Worm (Caenorhabditis elegans) whole organism, mixed stage, embryonic: ENCODE data around the gene pqn-29.

ENCODE experiments used
- M03D4.4 ChIP-seq: sonication (generic microtip); optimal IDR thresholded peaks from 2 replicates; lab custom pipeline; 2017; ENCODE audit warnings: mild to moderate bottlenecking, missing genetic modification characterization, missing compliant biosample characterization
- bed-3 ChIP-seq: fragments of 200-800 bp; sonication (Bioruptor generic); optimal IDR thresholded peaks from 3 replicates; lab custom pipeline; 2018; ENCODE audit warnings: mild to moderate bottlenecking, missing genetic modification characterization, moderate library complexity, missing compliant biosample characterization
- blmp-1 ChIP-seq: fragments of 150-350 bp; optimal IDR thresholded peaks from 2 replicates; lab custom pipeline; 2014; ENCODE audit warnings: missing biosample characterization, missing genetic modification characterization
- ceh-39 ChIP-seq: fragments of 150-350 bp; optimal IDR thresholded peaks from 2 replicates; lab custom pipeline; 2014; ENCODE audit warnings: missing biosample characterization, missing genetic modification characterization
- ceh-43 ChIP-seq: fragments of 200-800 bp; sonication (Bioruptor generic); optimal IDR thresholded peaks from 2 replicates; lab custom pipeline; 2018; ENCODE audit warnings: mild to moderate bottlenecking, missing genetic modification characterization, moderate library complexity, missing compliant biosample characterization
- ceh-83 ChIP-seq: fragments of 200-800 bp; sonication (Bioruptor generic); optimal IDR thresholded peaks from 2 replicates; lab custom pipeline; 2018; ENCODE audit warnings: mild to moderate bottlenecking, missing genetic modification characterization, missing compliant biosample characterization
- ces-1 ChIP-seq: fragments of 150-350 bp; optimal IDR thresholded peaks from 2 replicates; lab custom pipeline; 2014; ENCODE audit warnings: missing biosample characterization, missing genetic modification reagents, missing genetic modification characterization
- cnd-1 ChIP-seq: fragments of 200-800 bp; sonication (Bioruptor generic); optimal IDR thresholded peaks from 2 replicates; lab custom pipeline; 2018; ENCODE audit warnings: mild to moderate bottlenecking, missing genetic modification characterization, missing compliant biosample characterization
- drap-1 ChIP-seq: fragments of 200-800 bp; sonication (Bioruptor generic); optimal IDR thresholded peaks from 3 replicates; lab custom pipeline; 2018; ENCODE audit warnings: mild to moderate bottlenecking, missing genetic modification characterization, missing compliant biosample characterization
- elt-3 ChIP-seq: fragments of 150-350 bp; optimal IDR thresholded peaks from 2 replicates; lab custom pipeline; 2014; ENCODE audit warnings: missing biosample characterization, missing genetic modification characterization
- flh-1 ChIP-seq: fragments of 200-800 bp; sonication (Bioruptor generic); optimal IDR thresholded peaks from 2 replicates; lab custom pipeline; 2018; ENCODE audit warnings: mild to moderate bottlenecking, missing genetic modification characterization, moderate library complexity, missing compliant biosample characterization
- ham-2 ChIP-seq: fragments of 200-800 bp; sonication (Bioruptor generic); optimal IDR thresholded peaks from 2 replicates; lab custom pipeline; 2018; ENCODE audit warnings: mild to moderate bottlenecking, missing genetic modification characterization, missing compliant biosample characterization
- hlh-1 ChIP-seq: fragments of 150-350 bp; optimal IDR thresholded peaks from 2 replicates; lab custom pipeline; 2014; ENCODE audit warnings: missing biosample characterization, missing genetic modification reagents, missing genetic modification characterization
- lin-13 ChIP-seq: fragments of 150-350 bp; optimal IDR thresholded peaks from 2 replicates; lab custom pipeline; 2014; ENCODE audit warnings: missing biosample characterization, missing genetic modification characterization
- lin-32 ChIP-seq: fragments of 200-800 bp; sonication (Bioruptor generic); optimal IDR thresholded peaks from 2 replicates; lab custom pipeline; 2018; ENCODE audit warnings: mild to moderate bottlenecking, missing genetic modification characterization, missing compliant biosample characterization
- lsy-2 ChIP-seq: fragments of 150-350 bp; optimal IDR thresholded peaks from 2 replicates; lab custom pipeline; 2014; ENCODE audit warnings: missing biosample characterization, missing genetic modification characterization
- mab-5 ChIP-seq: fragments of 150-350 bp; optimal IDR thresholded peaks from 2 replicates; lab custom pipeline; 2014; ENCODE audit warnings: missing biosample characterization, missing genetic modification characterization
- mep-1 ChIP-seq: fragments of 150-350 bp; optimal IDR thresholded peaks from 2 replicates; lab custom pipeline; 2017; ENCODE audit warnings: missing biosample characterization, missing genetic modification reagents, missing genetic modification characterization, inconsistent platforms
- mls-2 ChIP-seq: sonication (generic microtip); optimal IDR thresholded peaks from 2 replicates; lab custom pipeline; 2016; ENCODE audit warnings: mild to moderate bottlenecking, missing genetic modification characterization, moderate library complexity, missing compliant biosample characterization
- nhr-12 ChIP-seq: fragments of 150-350 bp; optimal IDR thresholded peaks from 2 replicates; lab custom pipeline; 2014; ENCODE audit warnings: missing biosample characterization, missing genetic modification characterization
- nhr-2 ChIP-seq: fragments of 150-350 bp; optimal IDR thresholded peaks from 2 replicates; lab custom pipeline; 2014; ENCODE audit warnings: missing biosample characterization, missing genetic modification characterization
- nhr-237 ChIP-seq: fragments of 150-350 bp; optimal IDR thresholded peaks from 2 replicates; lab custom pipeline; 2014; ENCODE audit warnings: missing biosample characterization, missing genetic modification characterization
- nhr-28 ChIP-seq: fragments of 150-350 bp; optimal IDR thresholded peaks from 2 replicates; lab custom pipeline; 2014; ENCODE audit warnings: missing biosample characterization, missing genetic modification characterization
- nhr-76 ChIP-seq: sonication (generic microtip); optimal IDR thresholded peaks from 2 replicates; lab custom pipeline; 2017; ENCODE audit warnings: missing biosample characterization, missing genetic modification characterization
- pha-4 ChIP-seq: fragments of 150-350 bp; optimal IDR thresholded peaks from 2 replicates; lab custom pipeline; 2018; ENCODE audit warnings: missing biosample characterization, missing genetic modification reagents, missing genetic modification characterization
- snpc-4 ChIP-seq: fragments of 150-350 bp; optimal IDR thresholded peaks from 2 replicates; lab custom pipeline; 2014; ENCODE audit warnings: missing biosample characterization, missing genetic modification characterization
- sptf-1 ChIP-seq: sonication (generic microtip); optimal IDR thresholded peaks from 2 replicates; lab custom pipeline; 2017; ENCODE audit warnings: mild to moderate bottlenecking, missing genetic modification characterization, moderate library complexity, missing compliant biosample characterization
- tbx-8 ChIP-seq: fragments of 200-800 bp; sonication (Bioruptor generic); optimal IDR thresholded peaks from 2 replicates; lab custom pipeline; 2018; ENCODE audit warnings: mild to moderate bottlenecking, missing genetic modification characterization, moderate library complexity, missing compliant biosample characterization
- unc-120 ChIP-seq: sonication (generic microtip); optimal IDR thresholded peaks from 2 replicates; lab custom pipeline; 2017; ENCODE audit warnings: missing genetic modification characterization, missing compliant biosample characterization; ENCODE audit not compliant: poor library complexity, severe bottlenecking
- unc-39 ChIP-seq: fragments of 150-350 bp; optimal IDR thresholded peaks from 2 replicates; lab custom pipeline; 2014; ENCODE audit warnings: missing biosample characterization, missing genetic modification characterization
- unc-62 ChIP-seq: fragments of 150-350 bp; optimal IDR thresholded peaks from 2 replicates; lab custom pipeline; 2014; ENCODE audit warnings: missing biosample characterization, missing genetic modification reagents, missing genetic modification characterization
- zip-8 ChIP-seq: fragments of 150-350 bp; optimal IDR thresholded peaks from 2 replicates; lab custom pipeline; 2014; ENCODE audit warnings: missing biosample characterization, missing genetic modification characterization
- ztf-11 ChIP-seq: fragments of 150-350 bp; optimal IDR thresholded peaks from 2 replicates; lab custom pipeline; 2014; ENCODE audit warnings: missing biosample characterization, missing genetic modification characterization

pqn-29 gene

ce11 chrIII:4658384-4658844 lies 12.3 kb upstream of the pqn-29 start, which contains the start of gene cdka-1:
Gene cdka-1, plus strand, starts transcription at chrIII:4658794.
- TF ChIP-seq ces-1 (GFP tag; lab: Kevin White, UChicago) (peak; percentile 16), cnd-1 (tag; lab: Kevin White, UChicago) (no peak)

- TF ChIP-seq unc-39 (tag; lab: Kevin White, UChicago), result no peak
- TF ChIP-seq ces-1 (GFP tag; lab: Kevin White, UChicago), result peak; percentile 75
- no peak for TF ChIP-seq ham-2 (GFP tag; lab: Kevin White, UChicago)
Measured at ce11 chrIII:4657386-4657785, 11.2 kb upstream of the pqn-29 start.

DNA sequence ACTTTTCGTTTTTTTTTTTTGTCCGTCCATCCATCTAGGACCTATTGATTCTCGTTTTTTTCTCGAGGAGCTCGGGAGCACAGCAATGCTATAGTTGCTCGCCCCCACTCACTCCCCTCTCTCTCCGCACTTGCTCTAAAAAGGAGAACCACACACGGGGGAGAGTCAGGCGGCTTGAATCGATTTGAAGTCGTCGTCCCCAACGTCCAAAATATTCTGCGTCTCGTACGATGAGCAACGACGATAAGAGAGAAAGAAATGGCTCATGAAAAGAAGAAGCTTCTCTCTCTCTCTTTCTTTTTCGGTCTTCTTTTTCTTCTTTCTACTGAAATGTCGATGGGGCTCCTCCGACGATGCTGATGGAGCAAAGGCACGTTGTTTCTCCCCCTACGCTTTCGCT lies 10.3 kb upstream of the pqn-29 start:
- TF ChIP-seq hlh-1 (tag; lab: Kevin White, UChicago) (no peak), ces-1 (GFP tag; lab: Kevin White, UChicago) (peak; percentile 70)

ce11 chrIII:4655402-4655801 lies 9.3 kb upstream of the pqn-29 start, which contains the start of gene T23F11.2:
Gene T23F11.2, minus strand, starts transcription at chrIII:4655502.
- no peak for TF ChIP-seq ceh-83
- TF ChIP-seq ces-1 (GFP tag; lab: Kevin White, UChicago), result no peak
- TF ChIP-seq mls-2 (tag; lab: Kevin White, UChicago), result no peak

- TF ChIP-seq zip-8 (tag; lab: Kevin White, UChicago), result no peak
Measured at ce11 chrIII:4653912-4654311, 7.8 kb upstream of the pqn-29 start.

- no peak for TF ChIP-seq ceh-83
- no peak for TF ChIP-seq nhr-237 (tag; lab: Kevin White, UChicago)
- TF ChIP-seq ceh-43 (GFP tag; lab: Kevin White, UChicago), result no peak
- no peak for TF ChIP-seq blmp-1 (tag; lab: Kevin White, UChicago)
- no peak for TF ChIP-seq mab-5
- no peak for TF ChIP-seq lin-32
- TF ChIP-seq zip-8 (tag; lab: Kevin White, UChicago), result no peak
Measured at ce11 chrIII:4653374-4653773, 7.2 kb upstream of the pqn-29 start.

- TF ChIP-seq drap-1 (GFP tag; lab: Kevin White, UChicago) (no peak), ztf-11 (tag; lab: Kevin White, UChicago) (no peak), nhr-76 (no peak)
Measured at ce11 chrIII:4649811-4650544, 3.8 kb upstream of the pqn-29 start, which contains the start of gene ppm-2. Gene ppm-2, plus strand, starts transcription at chrIII:4650494.

DNA sequence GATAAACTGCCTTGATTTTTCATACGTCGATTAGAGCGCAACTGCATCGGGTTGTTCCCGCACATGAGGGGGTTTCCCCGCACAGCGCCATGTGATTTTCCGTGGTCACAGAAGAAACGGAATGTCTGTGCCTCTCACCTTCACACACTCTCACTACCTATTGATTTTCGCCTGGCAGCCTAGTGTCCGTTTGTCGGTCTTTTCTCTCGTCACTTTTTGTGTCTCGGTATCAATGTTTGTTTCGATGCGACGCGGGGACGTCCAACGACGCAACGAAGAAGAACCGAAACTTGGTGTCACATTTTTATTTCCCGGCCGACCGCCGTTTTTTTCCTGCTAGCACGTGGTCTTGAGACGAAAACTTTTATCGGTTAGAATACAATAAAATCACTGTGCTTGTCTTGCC lies 3.2 kb upstream of the pqn-29 start:
- TF ChIP-seq elt-3 (peak; percentile 75), ceh-43 (GFP tag; lab: Kevin White, UChicago) (no peak), cnd-1 (tag; lab: Kevin White, UChicago) (no peak), zip-8 (tag; lab: Kevin White, UChicago) (no peak), snpc-4 (no peak), ztf-11 (tag; lab: Kevin White, UChicago) (peak; percentile 32), pha-4 (tag; lab: Kevin White, UChicago) (peak; percentile 92), unc-120 (peak; percentile 58), blmp-1 (tag; lab: Kevin White, UChicago) (no peak), lin-32 (no peak), lin-13 (tag; lab: Kevin White, UChicago) (peak; percentile 42), bed-3 (no peak), hlh-1 (tag; lab: Kevin White, UChicago) (peak; percentile 90), nhr-12 (tag; lab: Kevin White, UChicago) (no peak), mls-2 (tag; lab: Kevin White, UChicago) (no peak), flh-1 (GFP tag; lab: Kevin White, UChicago) (no peak), drap-1 (GFP tag; lab: Kevin White, UChicago) (peak; percentile 50), ceh-39 (tag; lab: Kevin White, UChicago) (peak; percentile 3), nhr-237 (tag; lab: Kevin White, UChicago) (peak; percentile 90), nhr-76 (no peak), M03D4.4 (tag; lab: Kevin White, UChicago) (peak; percentile 58), mep-1 (tag; lab: Kevin White, UChicago) (peak; percentile 85), nhr-2 (tag; lab: Kevin White, UChicago) (no peak), nhr-28 (tag; lab: Kevin White, UChicago) (no peak), lsy-2 (tag; lab: Kevin White, UChicago) (peak; percentile 68), unc-39 (tag; lab: Kevin White, UChicago) (no peak), tbx-8 (GFP tag; lab: Kevin White, UChicago) (no peak), unc-62 (GFP tag; lab: Kevin White, UChicago) (peak; percentile 83), ham-2 (GFP tag; lab: Kevin White, UChicago) (peak; percentile 27), sptf-1 (no peak), ces-1 (GFP tag; lab: Kevin White, UChicago) (peak; percentile 60), mab-5 (no peak), ceh-83 (no peak)
